ENCODE assay signal across 1 fruit fly cellular context in genomic region chrX:15615426-15615825, dm6.
TF ChIP-seq lines count a peak whose summit lies in the region.

No protein-coding gene starts in this region.

TF ChIP-seq in whole organism, embryonic, 481 proteins besides CTCF, POLR2A, EP300 and RAD21 (continued from another document and continues in another):
- TF ChIP-seq ase (GFP tag; IDR thresholded peaks at IDR 0.05; lab: Robert Waterston, UW) (peak; percentile 32; the same call in 1 of the 3 replicates), CG12942 (GFP tag; optimal IDR thresholded peaks at IDR 0.05; lab: Kevin White, UChicago) (peak; percentile 35), CG18476 (GFP tag; optimal IDR thresholded peaks at IDR 0.05; lab: Kevin White, UChicago) (no peak), CG11560 (tag; IDR thresholded peaks at IDR 0.05; lab: Robert Waterston, UW) (peak; percentile 23; the same call in 1 of the 3 replicates), Adf1 (GFP tag; IDR thresholded peaks at IDR 0.05; lab: Robert Waterston, UW) (no peak), D19B (GFP tag; optimal IDR thresholded peaks at IDR 0.05; lab: Kevin White, UChicago) (no peak), CG4424 (GFP tag; optimal IDR thresholded peaks at IDR 0.05; lab: Kevin White, UChicago) (peak; percentile 43), CG15601 (tag; optimal IDR thresholded peaks at IDR 0.05; lab: Kevin White, UChicago) (peak; percentile 26), CG18764 (GFP tag; optimal IDR thresholded peaks at IDR 0.05; lab: Kevin White, UChicago) (peak; percentile 26), cwo (GFP tag; optimal IDR thresholded peaks at IDR 0.05; lab: Kevin White, UChicago) (no peak), Six4 (GFP tag; optimal IDR thresholded peaks at IDR 0.05; lab: Kevin White, UChicago) (peak; percentile 47), stwl (tag; optimal IDR thresholded peaks at IDR 0.05; lab: Kevin White, UChicago) (no peak), CG3065 (GFP tag; optimal IDR thresholded peaks at IDR 0.05; lab: Kevin White, UChicago) (no peak), dati (GFP tag; IDR thresholded peaks at IDR 0.05; lab: Robert Waterston, UW) (no peak), shn (GFP tag; optimal IDR thresholded peaks at IDR 0.05; lab: Kevin White, UChicago) (no peak), CG14860 (GFP tag; IDR thresholded peaks at IDR 0.05; lab: Robert Waterston, UW; ENCODE audit: partially characterized antibody) (no peak), CG12236 (GFP tag; optimal IDR thresholded peaks at IDR 0.05; lab: Kevin White, UChicago) (no peak), CG11085 (GFP tag; IDR thresholded peaks at IDR 0.05; lab: Robert Waterston, UW) (no peak), E2f2 (GFP tag; IDR thresholded peaks at IDR 0.05; lab: Robert Waterston, UW) (peak; percentile 23; the same call in 1 of the 2 replicates), ERR (GFP tag; optimal IDR thresholded peaks at IDR 0.05; lab: Kevin White, UChicago) (peak; percentile 3), Dll (GFP tag; IDR thresholded peaks at IDR 0.05; lab: Robert Waterston, UW; ENCODE audit: partially characterized antibody) (no peak), esg (GFP tag; conservative IDR thresholded peaks at IDR 0.05; lab: Robert Waterston, UW) (peak; percentile 39; the same call in 1 of the 2 replicates), CG8944 (GFP tag; optimal IDR thresholded peaks at IDR 0.05; lab: Kevin White, UChicago) (peak; percentile 30), CG2678 (tag; optimal IDR thresholded peaks at IDR 0.05; lab: Kevin White, UChicago) (peak; percentile 71), ranshi (GFP tag; IDR thresholded peaks at IDR 0.05; lab: Robert Waterston, UW) (peak; percentile 38; the same call in 1 of the 2 replicates), CG7928 (GFP tag; optimal IDR thresholded peaks at IDR 0.05; lab: Kevin White, UChicago) (no peak), CG10366 (GFP tag; IDR thresholded peaks at IDR 0.05; lab: Robert Waterston, UW) (peak; percentile 45), CG16815 (GFP tag; optimal IDR thresholded peaks at IDR 0.05; lab: Kevin White, UChicago) (peak; percentile 39), cad (GFP tag; optimal IDR thresholded peaks at IDR 0.05; lab: Kevin White, UChicago) (no peak), odd (GFP tag; optimal IDR thresholded peaks at IDR 0.05; lab: Kevin White, UChicago) (no peak), BEAF-32 (GFP tag; optimal IDR thresholded peaks at IDR 0.05; lab: Kevin White, UChicago) (no peak), lilli (GFP tag; optimal IDR thresholded peaks at IDR 0.05; lab: Kevin White, UChicago) (peak; percentile 30), wdn (GFP tag; IDR thresholded peaks at IDR 0.05; lab: Robert Waterston, UW) (no peak), chif (GFP tag; optimal IDR thresholded peaks at IDR 0.05; lab: Kevin White, UChicago) (peak; percentile 48 to 51), usp (GFP tag; optimal IDR thresholded peaks at IDR 0.05; lab: Kevin White, UChicago) (no peak), grau (tag; optimal IDR thresholded peaks at IDR 0.05; lab: Kevin White, UChicago) (peak; percentile 63), CG14441 (GFP tag; IDR thresholded peaks at IDR 0.05; lab: Robert Waterston, UW) (no peak; the same call in 1 of the 2 replicates), Poxn (GFP tag; IDR thresholded peaks at IDR 0.05; lab: Robert Waterston, UW) (no peak), CG30020 (tag; optimal IDR thresholded peaks at IDR 0.05; lab: Kevin White, UChicago) (no peak), CG6654 (GFP tag; optimal IDR thresholded peaks at IDR 0.05; lab: Kevin White, UChicago) (no peak), Atf6 (GFP tag; IDR thresholded peaks at IDR 0.05; lab: Robert Waterston, UW) (no peak), p53 (GFP tag; optimal IDR thresholded peaks at IDR 0.05; lab: Kevin White, UChicago) (no peak), H15 (GFP tag; IDR thresholded peaks at IDR 0.05; lab: Robert Waterston, UW) (0 out of 3 replicates have a peak, but pooled peaks have one; percentile 7), CG1024 (GFP tag; IDR thresholded peaks at IDR 0.05; lab: Robert Waterston, UW) (no peak), CG10321 (GFP tag; IDR thresholded peaks at IDR 0.05; lab: Robert Waterston, UW) (no peak), nerfin-2 (GFP tag; IDR thresholded peaks at IDR 0.05; lab: Robert Waterston, UW; ENCODE audit: partially characterized antibody) (no peak), Oli (tag; optimal IDR thresholded peaks at IDR 0.05; lab: Kevin White, UChicago) (peak; percentile 72), CG30403 (GFP tag; optimal IDR thresholded peaks at IDR 0.05; lab: Kevin White, UChicago) (peak; percentile 60), Ssrp (tag; optimal IDR thresholded peaks at IDR 0.05; lab: Kevin White, UChicago) (peak; percentile 64), sisA (GFP tag; IDR thresholded peaks at IDR 0.05; lab: Robert Waterston, UW) (peak; percentile 65), Mad (GFP tag; optimal IDR thresholded peaks at IDR 0.05; lab: Kevin White, UChicago) (no peak), bcd (GFP tag; optimal IDR thresholded peaks at IDR 0.05; lab: Kevin White, UChicago) (peak; percentile 61), az2 (GFP tag; optimal IDR thresholded peaks at IDR 0.05; lab: Kevin White, UChicago) (peak; percentile 70), cg (GFP tag; optimal IDR thresholded peaks at IDR 0.05; lab: Kevin White, UChicago) (no peak), scrt (GFP tag; optimal IDR thresholded peaks at IDR 0.05; lab: Kevin White, UChicago) (peak; percentile 15), fu2 (GFP tag; optimal IDR thresholded peaks at IDR 0.05; lab: Kevin White, UChicago) (no peak), Med (GFP tag; lab: Kevin White, UChicago) (peak; percentile 68), pfk (GFP tag; optimal IDR thresholded peaks at IDR 0.05; lab: Kevin White, UChicago) (no peak), Dip3 (GFP tag; optimal IDR thresholded peaks at IDR 0.05; lab: Kevin White, UChicago) (no peak), mam (GFP tag; optimal IDR thresholded peaks at IDR 0.05; lab: Kevin White, UChicago) (peak; percentile 43), Elba2 (GFP tag; optimal IDR thresholded peaks at IDR 0.05; lab: Kevin White, UChicago) (no peak), CG8924 (tag; optimal IDR thresholded peaks at IDR 0.05; lab: Kevin White, UChicago) (peak; percentile 63), CG1233 (GFP tag; optimal IDR thresholded peaks at IDR 0.05; lab: Kevin White, UChicago) (peak; percentile 24), Rx (GFP tag; IDR thresholded peaks at IDR 0.05; lab: Robert Waterston, UW) (no peak), Lim3 (GFP tag; IDR thresholded peaks at IDR 0.05; lab: Robert Waterston, UW) (no peak), gro (GFP tag; optimal IDR thresholded peaks at IDR 0.05; lab: Kevin White, UChicago) (no peak), zfh2 (GFP tag; optimal IDR thresholded peaks at IDR 0.05; lab: Kevin White, UChicago) (no peak), CG16813 (GFP tag; IDR thresholded peaks at IDR 0.05; lab: Robert Waterston, UW; ENCODE audit: partially characterized antibody) (no peak), en (GFP tag; optimal IDR thresholded peaks at IDR 0.05; lab: Kevin White, UChicago) (no peak), CG4282 (GFP tag; optimal IDR thresholded peaks at IDR 0.05; lab: Kevin White, UChicago) (no peak), HLH4C (GFP tag; IDR thresholded peaks at IDR 0.05; lab: Robert Waterston, UW; ENCODE audit: partially characterized antibody) (no peak), CG1602 (GFP tag; optimal IDR thresholded peaks at IDR 0.05; lab: Kevin White, UChicago) (peak; percentile 36), CG6791 (GFP tag; IDR thresholded peaks at IDR 0.05; lab: Robert Waterston, UW; ENCODE audit: partially characterized antibody) (no peak), CG3847 (GFP tag; IDR thresholded peaks at IDR 0.05; lab: Robert Waterston, UW) (no peak), CG17186 (GFP tag; optimal IDR thresholded peaks at IDR 0.05; lab: Kevin White, UChicago) (no peak), Camta (GFP tag; optimal IDR thresholded peaks at IDR 0.05; lab: Kevin White, UChicago) (peak; percentile 10), gfzf (GFP tag; optimal IDR thresholded peaks at IDR 0.05; lab: Kevin White, UChicago) (no peak), nom (GFP tag; optimal IDR thresholded peaks at IDR 0.05; lab: Kevin White, UChicago) (no peak), tap (tag; optimal IDR thresholded peaks at IDR 0.05; lab: Kevin White, UChicago) (peak; percentile 63), CG18011 (GFP tag; optimal IDR thresholded peaks at IDR 0.05; lab: Kevin White, UChicago) (no peak), CG7987 (GFP tag; optimal IDR thresholded peaks at IDR 0.05; lab: Kevin White, UChicago) (no peak), Optix (GFP tag; IDR thresholded peaks at IDR 0.05; lab: Robert Waterston, UW) (no peak), CG17328 (GFP tag; IDR thresholded peaks at IDR 0.05; lab: Robert Waterston, UW) (peak; percentile 61; the same call in 1 of the 2 replicates), CG5180 (GFP tag; optimal IDR thresholded peaks at IDR 0.05; lab: Kevin White, UChicago) (no peak), onecut (GFP tag; IDR thresholded peaks at IDR 0.05; lab: Robert Waterston, UW) (0 out of 2 replicates have a peak, but pooled peaks have one; percentile 5), eyg (GFP tag; optimal IDR thresholded peaks at IDR 0.05; lab: Kevin White, UChicago) (no peak), CG15269 (tag; optimal IDR thresholded peaks at IDR 0.05; lab: Kevin White, UChicago) (peak; percentile 69), ci (GFP tag; IDR thresholded peaks at IDR 0.05; lab: Robert Waterston, UW) (peak; percentile 75; the same call in 2 of the 3 replicates), Side (GFP tag; optimal IDR thresholded peaks at IDR 0.05; lab: Kevin White, UChicago) (no peak), Mes4 (GFP tag; optimal IDR thresholded peaks at IDR 0.05; lab: Kevin White, UChicago) (peak; percentile 28), PHDP (tag; optimal IDR thresholded peaks at IDR 0.05; lab: Kevin White, UChicago) (peak; percentile 61), insv (GFP tag; optimal IDR thresholded peaks at IDR 0.05; lab: Kevin White, UChicago) (no peak), sr (GFP tag; IDR thresholded peaks at IDR 0.05; lab: Robert Waterston, UW) (no peak), kah (GFP tag; optimal IDR thresholded peaks at IDR 0.05; lab: Kevin White, UChicago) (peak; percentile 11), pb (GFP tag; optimal IDR thresholded peaks at IDR 0.05; lab: Kevin White, UChicago) (no peak), NFAT (GFP tag; IDR thresholded peaks at IDR 0.05; lab: Robert Waterston, UW) (no peak), dmrt99B (tag; optimal IDR thresholded peaks at IDR 0.05; lab: Kevin White, UChicago) (peak; percentile 77), CG10431 (GFP tag; optimal IDR thresholded peaks at IDR 0.05; lab: Kevin White, UChicago) (no peak), abd-A (tag; optimal IDR thresholded peaks at IDR 0.05; lab: Kevin White, UChicago) (no peak), CG4707 (GFP tag; optimal IDR thresholded peaks at IDR 0.05; lab: Kevin White, UChicago) (no peak), gsb (GFP tag; IDR thresholded peaks at IDR 0.05; lab: Robert Waterston, UW) (no peak), dysf (GFP tag; IDR thresholded peaks at IDR 0.05; lab: Robert Waterston, UW) (peak; percentile 68; the same call in 2 of the 3 replicates), peb (GFP tag; IDR thresholded peaks at IDR 0.05; lab: Robert Waterston, UW) (0 out of 2 replicates have a peak, but pooled peaks have one; percentile 27), CG10565 (GFP tag; optimal IDR thresholded peaks at IDR 0.05; lab: Kevin White, UChicago) (no peak), Deaf1 (tag; optimal IDR thresholded peaks at IDR 0.05; lab: Kevin White, UChicago) (peak; percentile 16), her (GFP tag; optimal IDR thresholded peaks at IDR 0.05; lab: Kevin White, UChicago) (no peak), CG7963 (GFP tag; IDR thresholded peaks at IDR 0.05; lab: Robert Waterston, UW; ENCODE audit: partially characterized antibody) (no peak), CG33213 (GFP tag; optimal IDR thresholded peaks at IDR 0.05; lab: Kevin White, UChicago) (peak; percentile 13), Max (GFP tag; optimal IDR thresholded peaks at IDR 0.05; lab: Kevin White, UChicago) (peak; percentile 19), inv (GFP tag; IDR thresholded peaks at IDR 0.05; lab: Robert Waterston, UW; ENCODE audit: partially characterized antibody) (no peak), CG2712 (tag; optimal IDR thresholded peaks at IDR 0.05; lab: Kevin White, UChicago) (peak; percentile 79), CG7556 (GFP tag; optimal IDR thresholded peaks at IDR 0.05; lab: Kevin White, UChicago) (peak; percentile 47), CG10209 (GFP tag; optimal IDR thresholded peaks at IDR 0.05; lab: Kevin White, UChicago) (peak; percentile 39), Sox100B (GFP tag; optimal IDR thresholded peaks at IDR 0.05; lab: Kevin White, UChicago) (peak; percentile 42), Spps (tag; optimal IDR thresholded peaks at IDR 0.05; lab: Kevin White, UChicago) (peak; percentile 5), cato (GFP tag; optimal IDR thresholded peaks at IDR 0.05; lab: Kevin White, UChicago; ENCODE audit: borderline replicate concordance) (no peak), Ravus (GFP tag; IDR thresholded peaks at IDR 0.05; lab: Robert Waterston, UW) (no peak; the same call in 1 of the 2 replicates), da (GFP tag; optimal IDR thresholded peaks at IDR 0.05; lab: Kevin White, UChicago) (no peak), CG31388 (GFP tag; optimal IDR thresholded peaks at IDR 0.05; lab: Kevin White, UChicago) (no peak), fru (optimal IDR thresholded peaks at IDR 0.05; lab: Kevin White, UChicago) (no peak), ems (GFP tag; optimal IDR thresholded peaks at IDR 0.05; lab: Kevin White, UChicago) (peak; percentile 11), CG9932 (GFP tag; IDR thresholded peaks at IDR 0.05; lab: Robert Waterston, UW) (no peak), jumu (GFP tag; optimal IDR thresholded peaks at IDR 0.05; lab: Kevin White, UChicago) (no peak), ind (GFP tag; optimal IDR thresholded peaks at IDR 0.05; lab: Kevin White, UChicago) (peak; percentile 42), Bteb2 (GFP tag; optimal IDR thresholded peaks at IDR 0.05; lab: Kevin White, UChicago) (peak; percentile 25), CG6854 (GFP tag; optimal IDR thresholded peaks at IDR 0.05; lab: Kevin White, UChicago) (no peak), CG6254 (GFP tag; optimal IDR thresholded peaks at IDR 0.05; lab: Kevin White, UChicago) (peak; percentile 61), sd (tag; optimal IDR thresholded peaks at IDR 0.05; lab: Kevin White, UChicago) (no peak), Sox102F (GFP tag; optimal IDR thresholded peaks at IDR 0.05; lab: Kevin White, UChicago) (peak; percentile 82), Sin3A (optimal IDR thresholded peaks at IDR 0.05; lab: Kevin White, UChicago) (no peak), CG7839 (tag; optimal IDR thresholded peaks at IDR 0.05; lab: Kevin White, UChicago) (peak; percentile 76), luna (GFP tag; optimal IDR thresholded peaks at IDR 0.05; lab: Kevin White, UChicago) (no peak), CG13894 (tag; optimal IDR thresholded peaks at IDR 0.05; lab: Kevin White, UChicago) (no peak), CG10267 (tag; optimal IDR thresholded peaks at IDR 0.05; lab: Kevin White, UChicago) (peak; percentile 58)
